Worm (Caenorhabditis elegans): ENCODE data around the gene pptr-1.
"Not testable (repeated sequence)": the region's sequence is repeated elsewhere in the genome, so short reads cannot be mapped to it uniquely, and the experiment has no call there.

The pptr-1 gene

ce11 chrV:16333412-16333811, 23.9 kb upstream of the pptr-1 start, which contains the start of gene srh-167:
Gene srh-167 (plus strand): TSS chrV:16333712.
- TF ChIP-seq ceh-13 (GFP tag; optimal IDR thresholded peaks at IDR 0.05), result no peak
- no peak for TF ChIP-seq flt-1 (GFP tag; IDR thresholded peaks at IDR 0.05)
- no peak for TF ChIP-seq tra-4 (tag; optimal IDR thresholded peaks at IDR 0.05)
- TF ChIP-seq tbx-37 (GFP tag; conservative IDR thresholded peaks at IDR 0.05), result no peak
- TF ChIP-seq aly-1 (tag; optimal IDR thresholded peaks at IDR 0.05), result no peak
- no peak for TF ChIP-seq sea-1 (GFP tag; conservative IDR thresholded peaks at IDR 0.05)
- no peak for TF ChIP-seq hmg-4 (GFP tag; optimal IDR thresholded peaks at IDR 0.05)
- no peak for TF ChIP-seq pes-1 (GFP tag; IDR thresholded peaks at IDR 0.05)
- TF ChIP-seq ama-1 (optimal IDR thresholded peaks at IDR 0.05), result no peak
- no peak for TF ChIP-seq tbx-11 (GFP tag; IDR thresholded peaks at IDR 0.05)
- TF ChIP-seq scrt-1 (GFP tag; IDR thresholded peaks at IDR 0.05), result no peak
- no peak for TF ChIP-seq B0310.2 (tag; optimal IDR thresholded peaks at IDR 0.05)
- TF ChIP-seq ets-7 (tag; optimal IDR thresholded peaks at IDR 0.05), result no peak
- no peak for TF ChIP-seq F13C5.2 (tag; optimal IDR thresholded peaks at IDR 0.05)
- TF ChIP-seq hmbx-1 (tag; optimal IDR thresholded peaks at IDR 0.05), result no peak
- no peak for TF ChIP-seq hnd-1 (tag; optimal IDR thresholded peaks at IDR 0.05)
- no peak for TF ChIP-seq ceh-36 (tag; optimal IDR thresholded peaks at IDR 0.05)

- TF ChIP-seq flt-1 (GFP tag; IDR thresholded peaks at IDR 0.05), result no peak
Observed at ce11 chrV:16336326-16336725, 21.0 kb upstream of the pptr-1 start, which contains the start of gene srw-87. Gene srw-87 (plus strand): TSS chrV:16336626.

- not testable (repeated sequence) for TF ChIP-seq B0310.2 (tag; optimal IDR thresholded peaks at IDR 0.05); flt-1 (GFP tag; IDR thresholded peaks at IDR 0.05); tbx-11 (GFP tag; IDR thresholded peaks at IDR 0.05)
Observed at ce11 chrV:16338287-16339092, 18.8 kb upstream of the pptr-1 start, which contains the start of gene slc-9B.2. Gene slc-9B.2 (plus strand): TSS chrV:16339042.

ce11 chrV:16342258-16342618, 15.1 kb upstream of the pptr-1 start, which contains the start of gene nhr-193:
Gene nhr-193 (plus strand): TSS chrV:16342308.
- TF ChIP-seq sea-1 (GFP tag; conservative IDR thresholded peaks at IDR 0.05) (no peak), tbx-11 (GFP tag; IDR thresholded peaks at IDR 0.05) (no peak), tra-4 (tag; optimal IDR thresholded peaks at IDR 0.05) (no peak), hnd-1 (tag; optimal IDR thresholded peaks at IDR 0.05) (no peak), hmg-4 (GFP tag; optimal IDR thresholded peaks at IDR 0.05) (no peak), pes-1 (GFP tag; IDR thresholded peaks at IDR 0.05) (no peak), ama-1 (optimal IDR thresholded peaks at IDR 0.05) (no peak), F13C5.2 (tag; optimal IDR thresholded peaks at IDR 0.05) (no peak), ceh-13 (GFP tag; optimal IDR thresholded peaks at IDR 0.05) (no peak), flt-1 (GFP tag; IDR thresholded peaks at IDR 0.05) (no peak), ets-7 (tag; optimal IDR thresholded peaks at IDR 0.05) (no peak), ceh-36 (tag; optimal IDR thresholded peaks at IDR 0.05) (no peak), B0310.2 (tag; optimal IDR thresholded peaks at IDR 0.05) (no peak), tbx-37 (GFP tag; conservative IDR thresholded peaks at IDR 0.05) (no peak), scrt-1 (GFP tag; IDR thresholded peaks at IDR 0.05) (no peak), hmbx-1 (tag; optimal IDR thresholded peaks at IDR 0.05) (no peak), aly-1 (tag; optimal IDR thresholded peaks at IDR 0.05) (no peak)

ce11 chrV:16346406-16347108, 10.8 kb upstream of the pptr-1 start, which contains the start of the genes W08G11.5 and W08G11.1:
Gene W08G11.5 (minus strand): TSS chrV:16346506.
Gene W08G11.1 (plus strand): TSS chrV:16347058.
- TF ChIP-seq ceh-36 (tag; optimal IDR thresholded peaks at IDR 0.05) (no peak), ceh-13 (GFP tag; optimal IDR thresholded peaks at IDR 0.05) (no peak), hnd-1 (tag; optimal IDR thresholded peaks at IDR 0.05) (no peak), flt-1 (GFP tag; IDR thresholded peaks at IDR 0.05) (no peak), aly-1 (tag; optimal IDR thresholded peaks at IDR 0.05) (no peak), ets-7 (tag; optimal IDR thresholded peaks at IDR 0.05) (no peak), B0310.2 (tag; optimal IDR thresholded peaks at IDR 0.05) (no peak), F13C5.2 (tag; optimal IDR thresholded peaks at IDR 0.05) (no peak), tra-4 (tag; optimal IDR thresholded peaks at IDR 0.05) (no peak), tbx-37 (GFP tag; conservative IDR thresholded peaks at IDR 0.05) (no peak), hmbx-1 (tag; optimal IDR thresholded peaks at IDR 0.05) (no peak), scrt-1 (GFP tag; IDR thresholded peaks at IDR 0.05) (no peak), tbx-11 (GFP tag; IDR thresholded peaks at IDR 0.05) (no peak), hmg-4 (GFP tag; optimal IDR thresholded peaks at IDR 0.05) (no peak), pes-1 (GFP tag; IDR thresholded peaks at IDR 0.05) (no peak)

- TF ChIP-seq tbx-37 (GFP tag; conservative IDR thresholded peaks at IDR 0.05), result no peak
- no peak for TF ChIP-seq ceh-36 (tag; optimal IDR thresholded peaks at IDR 0.05)
- TF ChIP-seq hmg-4 (GFP tag; optimal IDR thresholded peaks at IDR 0.05), result no peak
- TF ChIP-seq hmbx-1 (tag; optimal IDR thresholded peaks at IDR 0.05), result no peak
- TF ChIP-seq sea-1 (GFP tag; conservative IDR thresholded peaks at IDR 0.05), result no peak
Observed at ce11 chrV:16350061-16350460, 7.3 kb upstream of the pptr-1 start.

- TF ChIP-seq hmg-4 (GFP tag; optimal IDR thresholded peaks at IDR 0.05) (peak; percentile 13), ceh-13 (GFP tag; optimal IDR thresholded peaks at IDR 0.05) (no peak)
Observed at ce11 chrV:16350775-16351378, 6.4 kb upstream of the pptr-1 start.
